Worm (Caenorhabditis elegans) whole organism, L3 larva: ENCODE results near the gene T26H8.4.

Experiments used
- R02D3.7 ChIP-seq: fragments of 150-350 bp; optimal IDR thresholded peaks from 2 replicates; lab custom pipeline; 2014; ENCODE audit warnings: missing biosample characterization, missing genetic modification characterization
- ZK546.5 ChIP-seq: sonication (generic microtip); optimal IDR thresholded peaks from 2 replicates; lab custom pipeline; 2017; ENCODE audit warnings: missing biosample characterization, missing genetic modification characterization
- aly-2 ChIP-seq: fragments of 150-350 bp; optimal IDR thresholded peaks from 2 replicates; lab custom pipeline; 2014; ENCODE audit warnings: missing biosample characterization, missing genetic modification characterization
- ceh-16 ChIP-seq: sonication (generic microtip); optimal IDR thresholded peaks from 2 replicates; lab custom pipeline; 2017; ENCODE audit warnings: missing biosample characterization, missing genetic modification characterization
- ceh-28 ChIP-seq: fragments of 150-350 bp; optimal IDR thresholded peaks from 2 replicates; lab custom pipeline; 2014; ENCODE audit warnings: missing biosample characterization, missing genetic modification reagents, missing genetic modification characterization
- ceh-82 ChIP-seq: fragments of 150-350 bp; optimal IDR thresholded peaks from 2 replicates; lab custom pipeline; 2014; ENCODE audit warnings: missing biosample characterization, missing genetic modification characterization
- ceh-9 ChIP-seq: sonication (generic microtip); optimal IDR thresholded peaks from 2 replicates; lab custom pipeline; 2018; ENCODE audit warnings: missing biosample characterization, missing genetic modification characterization
- daf-12 ChIP-seq: fragments of 150-350 bp; optimal IDR thresholded peaks from 2 replicates; lab custom pipeline; 2014; ENCODE audit warnings: missing biosample characterization, missing genetic modification reagents, missing genetic modification characterization
- egl-27 ChIP-seq: sonication (generic microtip); optimal IDR thresholded peaks from 4 replicates; lab custom pipeline; 2017; ENCODE audit warnings: missing biosample characterization, missing genetic modification reagents, missing genetic modification characterization
- egl-5 ChIP-seq: fragments of 150-350 bp; optimal IDR thresholded peaks from 2 replicates; lab custom pipeline; 2017; ENCODE audit warnings: missing biosample characterization, missing genetic modification reagents, missing genetic modification characterization, inconsistent platforms
- elt-1 ChIP-seq: fragments of 150-350 bp; optimal IDR thresholded peaks from 2 replicates; lab custom pipeline; 2014; ENCODE audit warnings: missing biosample characterization, missing genetic modification characterization
- elt-2 ChIP-seq: sonication (generic microtip); optimal IDR thresholded peaks from 2 replicates; lab custom pipeline; 2016; ENCODE audit warnings: missing genetic modification reagents, mild to moderate bottlenecking, missing genetic modification characterization, missing compliant biosample characterization
- elt-3 ChIP-seq, 3 experiments: fragments of 150-350 bp in 1 of 3; sonication (generic microtip) in 2 of 3; optimal IDR thresholded peaks; 2 replicates in 2 of 3; 4 replicates in 1 of 3; lab custom pipeline; 2014 to 2017; ENCODE audit warnings: missing biosample characterization in 3 of 3, missing genetic modification characterization in 3 of 3
- eor-1 ChIP-seq, 2 experiments: fragments of 150-350 bp; optimal IDR thresholded peaks; 2 replicates each; lab custom pipeline; 2014 to 2018; ENCODE audit warnings: missing biosample characterization in 2 of 2, missing genetic modification characterization in 2 of 2
- fkh-10 ChIP-seq: sonication (generic microtip); optimal IDR thresholded peaks from 2 replicates; lab custom pipeline; 2017; ENCODE audit warnings: missing biosample characterization, missing genetic modification reagents, missing genetic modification characterization
- fkh-2 ChIP-seq: fragments of 150-350 bp; optimal IDR thresholded peaks from 2 replicates; lab custom pipeline; 2014; ENCODE audit warnings: missing biosample characterization, missing genetic modification reagents, missing genetic modification characterization
- fos-1 ChIP-seq: fragments of 150-350 bp; optimal IDR thresholded peaks from 2 replicates; lab custom pipeline; 2014; ENCODE audit warnings: missing biosample characterization, missing genetic modification characterization
- hmg-11 ChIP-seq: sonication (generic microtip); optimal IDR thresholded peaks from 2 replicates; lab custom pipeline; 2016; ENCODE audit warnings: missing genetic modification characterization, missing compliant biosample characterization
- jun-1 ChIP-seq: fragments of 150-350 bp; optimal IDR thresholded peaks from 2 replicates; lab custom pipeline; 2014; ENCODE audit warnings: missing biosample characterization, missing genetic modification reagents, missing genetic modification characterization
- lin-15B ChIP-seq: fragments of 150-350 bp; optimal IDR thresholded peaks from 2 replicates; lab custom pipeline; 2014; ENCODE audit warnings: missing biosample characterization, missing genetic modification characterization
- lin-39 ChIP-seq: fragments of 150-350 bp; optimal IDR thresholded peaks from 2 replicates; lab custom pipeline; 2018; ENCODE audit warnings: missing biosample characterization, missing genetic modification reagents, missing genetic modification characterization
- lsy-12 ChIP-seq: sonication (generic microtip); optimal IDR thresholded peaks from 2 replicates; lab custom pipeline; 2016; ENCODE audit warnings: mild to moderate bottlenecking, missing genetic modification characterization, missing compliant biosample characterization
- mdl-1 ChIP-seq: fragments of 150-350 bp; optimal IDR thresholded peaks from 2 replicates; lab custom pipeline; 2014; ENCODE audit warnings: missing biosample characterization, missing genetic modification characterization
- mml-1 ChIP-seq: fragments of 150-350 bp; sonication (generic microtip); optimal IDR thresholded peaks from 3 replicates; lab custom pipeline; 2014; ENCODE audit warnings: missing biosample characterization, missing genetic modification characterization
- nfya-1 ChIP-seq: sonication (generic microtip); optimal IDR thresholded peaks from 2 replicates; lab custom pipeline; 2017; ENCODE audit warnings: missing genetic modification characterization, mild to moderate bottlenecking, missing compliant biosample characterization, antibody characterized with exemption, moderate library complexity; ENCODE audit not compliant: insufficient read depth
- nhr-11 ChIP-seq: fragments of 150-350 bp; optimal IDR thresholded peaks from 2 replicates; lab custom pipeline; 2014; ENCODE audit warnings: missing biosample characterization, missing genetic modification characterization
- nhr-12 ChIP-seq: fragments of 150-350 bp; optimal IDR thresholded peaks from 2 replicates; lab custom pipeline; 2014; ENCODE audit warnings: missing biosample characterization, missing genetic modification characterization
- nhr-23 ChIP-seq: fragments of 150-350 bp; optimal IDR thresholded peaks from 2 replicates; lab custom pipeline; 2014; ENCODE audit warnings: missing biosample characterization, missing genetic modification reagents, missing genetic modification characterization
- nhr-237 ChIP-seq: fragments of 150-350 bp; optimal IDR thresholded peaks from 2 replicates; lab custom pipeline; 2014; ENCODE audit warnings: missing biosample characterization, missing genetic modification characterization
- nhr-25 ChIP-seq: sonication (generic microtip); optimal IDR thresholded peaks from 2 replicates; lab custom pipeline; 2017; ENCODE audit warnings: missing biosample characterization, missing genetic modification characterization
- nhr-28 ChIP-seq: fragments of 150-350 bp; optimal IDR thresholded peaks from 2 replicates; lab custom pipeline; 2014; ENCODE audit warnings: missing biosample characterization, missing genetic modification characterization
- nhr-43 ChIP-seq: sonication (generic microtip); optimal IDR thresholded peaks from 2 replicates; lab custom pipeline; 2016; ENCODE audit warnings: mild to moderate bottlenecking, missing genetic modification characterization, missing compliant biosample characterization; ENCODE audit not compliant: poor library complexity, severe bottlenecking
- nhr-67 ChIP-seq: fragments of 150-350 bp; optimal IDR thresholded peaks from 2 replicates; lab custom pipeline; 2014; ENCODE audit warnings: missing biosample characterization, missing genetic modification characterization
- nhr-76 ChIP-seq: fragments of 150-350 bp; sonication (generic microtip); optimal IDR thresholded peaks from 5 replicates; lab custom pipeline; 2014; ENCODE audit warnings: missing biosample characterization, missing genetic modification characterization
- nhr-77 ChIP-seq: fragments of 150-350 bp; optimal IDR thresholded peaks from 2 replicates; lab custom pipeline; 2014; ENCODE audit warnings: missing biosample characterization, missing genetic modification characterization
- pha-4 ChIP-seq: fragments of 150-350 bp; optimal IDR thresholded peaks from 2 replicates; lab custom pipeline; 2014; ENCODE audit warnings: missing biosample characterization, missing genetic modification reagents, missing genetic modification characterization
- pqm-1 ChIP-seq: fragments of 150-350 bp; optimal IDR thresholded peaks from 2 replicates; lab custom pipeline; 2017; ENCODE audit warnings: missing biosample characterization, missing genetic modification characterization, inconsistent platforms
- sea-2 ChIP-seq: fragments of 150-350 bp; sonication (generic microtip); optimal IDR thresholded peaks from 4 replicates; lab custom pipeline; 2014; ENCODE audit warnings: missing biosample characterization, missing genetic modification reagents, missing genetic modification characterization
- skn-1 ChIP-seq: fragments of 150-350 bp; optimal IDR thresholded peaks from 2 replicates; lab custom pipeline; 2014; ENCODE audit warnings: missing biosample characterization, missing genetic modification characterization
- snpc-4 ChIP-seq: fragments of 150-350 bp; optimal IDR thresholded peaks from 2 replicates; lab custom pipeline; 2014; ENCODE audit warnings: missing biosample characterization, missing genetic modification characterization
- tbx-2 ChIP-seq: sonication (generic microtip); optimal IDR thresholded peaks from 2 replicates; lab custom pipeline; 2016; ENCODE audit warnings: mild to moderate bottlenecking, missing genetic modification characterization, missing compliant biosample characterization
- unc-39 ChIP-seq: sonication (generic microtip); optimal IDR thresholded peaks from 4 replicates; lab custom pipeline; 2017; ENCODE audit warnings: missing biosample characterization, missing genetic modification characterization
- unc-62 ChIP-seq: fragments of 150-350 bp; sonication (generic microtip); optimal IDR thresholded peaks from 4 replicates; lab custom pipeline; 2014; ENCODE audit warnings: missing biosample characterization, missing genetic modification reagents, missing genetic modification characterization
- zag-1 ChIP-seq: fragments of 150-350 bp; optimal IDR thresholded peaks from 2 replicates; lab custom pipeline; 2014; ENCODE audit warnings: missing biosample characterization, missing genetic modification characterization
- ztf-11 ChIP-seq: fragments of 150-350 bp; optimal IDR thresholded peaks from 2 replicates; lab custom pipeline; 2014; ENCODE audit warnings: missing biosample characterization, missing genetic modification characterization
- ztf-4 ChIP-seq: fragments of 150-350 bp; optimal IDR thresholded peaks from 2 replicates; lab custom pipeline; 2014; ENCODE audit warnings: missing biosample characterization, missing genetic modification characterization

The T26H8.4 gene

DNA sequence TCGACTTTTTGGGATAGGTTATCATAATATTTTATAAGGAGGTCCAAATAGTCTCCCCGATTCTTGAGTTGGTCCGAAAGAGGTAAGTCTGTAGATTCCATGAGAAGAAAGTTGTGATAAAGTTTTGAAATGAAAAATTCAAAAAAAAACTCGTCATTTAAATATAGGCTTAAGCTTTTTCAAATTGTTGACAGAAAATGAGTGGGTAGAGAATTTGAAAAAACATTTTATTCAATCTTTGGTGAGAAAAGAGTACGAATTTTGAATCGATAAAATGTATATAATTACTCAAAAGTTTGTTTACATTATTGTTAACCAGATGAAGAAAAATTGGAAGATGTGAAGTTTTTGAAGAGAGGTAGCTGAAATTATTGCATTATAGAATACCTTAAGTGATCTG is 1.1 kb downstream of the T26H8.4 start, which contains the start of gene T26H8.5:
T26H8.5 (minus strand) TSS at position 101 of the 400 bp plus-strand sequence.
- TF ChIP-seq eor-1 (tag; optimal IDR thresholded peaks at IDR 0.05; lab: Kevin White, UChicago) (no peak), fkh-2 (tag; lab: Kevin White, UChicago) (no peak), nhr-43 (tag; lab: Kevin White, UChicago) (no peak), jun-1 (no peak), nfya-1 (no peak), skn-1 (no peak), nhr-28 (no peak), mdl-1 (tag; lab: Kevin White, UChicago) (no peak), ceh-9 (tag; lab: Kevin White, UChicago) (no peak), snpc-4 (tag; lab: Kevin White, UChicago) (no peak), nhr-237 (tag; lab: Kevin White, UChicago) (no peak), aly-2 (tag; lab: Kevin White, UChicago) (no peak), lin-15B (tag; lab: Kevin White, UChicago) (no peak), ceh-82 (no peak), elt-2 (tag; lab: Kevin White, UChicago) (no peak), lsy-12 (no peak), nhr-77 (tag; lab: Kevin White, UChicago) (no peak), nhr-25 (tag; lab: Kevin White, UChicago) (no peak)

DNA sequence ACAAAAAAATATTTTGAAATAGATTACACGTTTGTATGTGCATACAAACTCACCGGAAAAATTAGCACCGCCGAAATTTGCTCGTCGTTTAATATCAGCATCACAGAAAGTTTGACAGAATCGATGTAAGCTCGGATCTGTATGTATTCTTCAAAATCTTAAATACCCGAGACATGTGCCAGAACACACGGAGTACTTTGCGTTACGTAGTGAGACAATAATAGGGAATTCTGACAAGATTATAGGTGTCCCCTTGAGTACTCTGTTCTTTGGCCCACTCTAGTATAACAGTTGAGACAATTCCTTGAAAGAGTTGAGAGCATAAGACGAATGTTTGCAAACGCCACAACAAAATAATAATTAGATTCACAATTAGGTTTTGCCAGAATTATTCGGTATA is 3.0 kb downstream of the T26H8.4 start, which contains the start of gene srx-48:
srx-48 (minus strand) TSS at position 101 of the 400 bp plus-strand sequence.
- TF ChIP-seq nhr-77 (tag; lab: Kevin White, UChicago) (no peak), fos-1 (tag; lab: Kevin White, UChicago) (no peak), nhr-237 (tag; lab: Kevin White, UChicago) (no peak), lin-39 (tag; lab: Kevin White, UChicago) (no peak), skn-1 (no peak), aly-2 (tag; lab: Kevin White, UChicago) (no peak), nhr-76 (tag; lab: Kevin White, UChicago) (no peak), ceh-28 (tag; lab: Kevin White, UChicago) (no peak), nhr-67 (tag; lab: Kevin White, UChicago) (no peak), elt-2 (tag; lab: Kevin White, UChicago) (no peak), fkh-10 (GFP tag; lab: Kevin White, UChicago) (no peak), unc-62 (no peak)
- TF ChIP-seq, all 47 proteins: peak for 0

DNA sequence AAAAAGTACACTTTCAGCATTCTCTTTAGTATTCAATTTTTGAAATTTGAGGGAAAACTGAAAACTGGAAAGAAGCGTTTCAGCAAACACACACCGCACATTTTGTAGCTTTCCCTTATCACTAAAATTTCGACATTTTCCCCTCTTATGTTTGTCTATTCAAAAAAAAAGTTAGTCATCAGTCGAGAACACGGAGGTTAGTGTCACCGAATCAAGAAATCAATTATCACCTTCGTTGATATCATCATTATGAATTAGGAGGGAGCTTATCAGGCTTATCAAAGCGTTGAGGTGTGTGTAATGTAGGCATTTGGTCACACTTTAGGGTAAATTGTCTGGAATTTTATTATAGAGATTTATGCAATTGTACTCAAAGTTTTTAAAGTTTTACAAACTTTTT is 8.0 kb downstream of the T26H8.4 start, which contains the start of gene cpr-3:
cpr-3 (minus strand) TSS at position 104 of the 400 bp plus-strand sequence.
- TF ChIP-seq snpc-4 (tag; lab: Kevin White, UChicago) (no peak), nhr-67 (tag; lab: Kevin White, UChicago) (no peak), R02D3.7 (tag; lab: Kevin White, UChicago) (no peak), elt-2 (tag; lab: Kevin White, UChicago) (peak; percentile 99), nhr-77 (tag; lab: Kevin White, UChicago) (no peak), unc-62 (no peak), jun-1 (peak; percentile 94), nhr-28 (no peak), lsy-12 (no peak), nhr-43 (tag; lab: Kevin White, UChicago) (no peak), ceh-9 (tag; lab: Kevin White, UChicago) (no peak), ZK546.5 (tag; lab: Kevin White, UChicago) (no peak), ztf-11 (tag; lab: Kevin White, UChicago) (no peak), ztf-4 (tag; lab: Kevin White, UChicago) (no peak), nhr-11 (tag; lab: Kevin White, UChicago) (no peak), zag-1 (tag; lab: Kevin White, UChicago) (no peak), mml-1 (tag; lab: Kevin White, UChicago) (no peak), pha-4 (tag; lab: Kevin White, UChicago) (peak; percentile 65), elt-1 (tag; lab: Kevin White, UChicago) (no peak), nfya-1 (no peak), egl-27 (no peak), nhr-12 (tag; lab: Kevin White, UChicago) (no peak), fos-1 (tag; lab: Kevin White, UChicago) (peak; percentile 52), ceh-16 (no peak), elt-3 (tag; optimal IDR thresholded peaks at IDR 0.05; lab: Kevin White, UChicago) (no peak), hmg-11 (tag; lab: Kevin White, UChicago) (no peak), lin-39 (tag; lab: Kevin White, UChicago) (no peak), unc-39 (tag; lab: Kevin White, UChicago) (no peak), eor-1 (tag; optimal IDR thresholded peaks at IDR 0.05; lab: Kevin White, UChicago) (no peak), sea-2 (GFP tag; lab: Kevin White, UChicago) (no peak), aly-2 (tag; lab: Kevin White, UChicago) (no peak), nhr-25 (tag; lab: Kevin White, UChicago) (no peak), nhr-23 (no peak), skn-1 (peak; percentile 81), fkh-10 (GFP tag; lab: Kevin White, UChicago) (no peak), egl-5 (no peak), daf-12 (tag; lab: Kevin White, UChicago) (no peak), ceh-28 (tag; lab: Kevin White, UChicago) (no peak), tbx-2 (tag; lab: Kevin White, UChicago) (no peak), mdl-1 (tag; lab: Kevin White, UChicago) (no peak), nhr-237 (tag; lab: Kevin White, UChicago) (no peak), pqm-1 (tag; lab: Kevin White, UChicago) (peak; percentile 99)
